Fruit fly (Drosophila melanogaster) whole organism, wandering third instar larva: ENCODE results near the gene Fuca.

Source experiments
- Sp1 ChIP-seq: fragments of 200-800 bp; sonication (Bioruptor generic); optimal IDR thresholded peaks from 3 replicates; lab custom pipeline; 2019; ENCODE audit warnings: missing biosample characterization, mild to moderate bottlenecking, missing genetic modification characterization, moderate library complexity
- brk ChIP-seq: fragments of 200-800 bp; sonication (Bioruptor generic); optimal IDR thresholded peaks from 2 replicates; lab custom pipeline; 2016; ENCODE audit warnings: missing biosample characterization, mild to moderate bottlenecking, missing genetic modification characterization
- dsf ChIP-seq: sonication (Bioruptor generic); optimal IDR thresholded peaks from 2 replicates; lab custom pipeline; 2016; ENCODE audit warnings: missing biosample characterization, missing genetic modification characterization, borderline replicate concordance
- fru ChIP-seq: fragments of 200-800 bp; sonication (Bioruptor generic); optimal IDR thresholded peaks from 3 replicates; lab custom pipeline; 2016; ENCODE audit warnings: missing biosample characterization, mild to moderate bottlenecking, missing genetic modification characterization
- pan ChIP-seq: fragments of >200 bp; optimal IDR thresholded peaks from 2 replicates; lab custom pipeline; 2017
- usp ChIP-seq: fragments of >200 bp; optimal IDR thresholded peaks from 2 replicates; lab custom pipeline; 2017; ENCODE audit warnings: missing biosample characterization, missing genetic modification characterization

dm6 chr3L:11509294-11509911 is 13.1 kb downstream of the Fuca start, which contains the start of the genes Sgs8 and Sgs7:
- TF ChIP-seq Sp1 (no peak), pan (no peak), brk (GFP tag; lab: Kevin White, UChicago) (no peak), usp (GFP tag; lab: Kevin White, UChicago) (no peak), fru (GFP tag; lab: Kevin White, UChicago) (no peak), dsf (GFP tag; lab: Kevin White, UChicago) (no peak)
